Worm (Caenorhabditis elegans): ENCODE results near the gene flp-23.

Gene flp-23

DNA sequence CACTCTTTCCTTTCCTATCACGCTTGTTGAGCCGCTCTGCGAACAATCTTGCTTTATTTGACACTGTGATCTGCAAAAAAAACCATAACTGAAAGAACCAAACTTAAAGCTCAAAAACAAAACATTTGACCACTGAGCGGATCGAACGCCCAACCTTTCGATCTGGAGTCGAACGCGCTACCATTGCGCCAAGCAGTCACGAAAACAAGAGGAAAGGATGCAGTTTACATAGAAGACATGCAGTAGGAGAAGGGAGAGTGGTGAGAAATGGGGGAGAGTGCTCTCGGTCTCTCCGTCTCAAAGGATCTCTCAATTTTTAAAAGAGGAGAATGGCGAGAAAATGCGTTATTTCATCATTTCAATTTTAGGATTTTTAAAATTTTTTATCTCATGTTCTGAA, 27.8 kb downstream of the flp-23 start (continued):
- TF ChIP-seq sox-2 (GFP tag; IDR thresholded peaks at IDR 0.05) (peak; percentile 86), madf-2 (tag; optimal IDR thresholded peaks at IDR 0.05) (peak; percentile 94), pqm-1 (tag; optimal IDR thresholded peaks at IDR 0.05) (peak; percentile 50), sdc-2 (tag; optimal IDR thresholded peaks at IDR 0.05) (peak; percentile 86), syd-9 (tag; optimal IDR thresholded peaks at IDR 0.05) (peak; percentile 94), elt-2 (tag; optimal IDR thresholded peaks at IDR 0.05) (peak; percentile 96), unc-86 (tag; optimal IDR thresholded peaks at IDR 0.05) (peak; percentile 93), ceh-34 (tag; optimal IDR thresholded peaks at IDR 0.05) (peak; percentile 97), ttx-3 (tag; optimal IDR thresholded peaks at IDR 0.05) (peak; percentile 88), pag-3 (tag; optimal IDR thresholded peaks at IDR 0.05; ENCODE audit: borderline replicate concordance) (peak; percentile 77), pax-1 (tag; optimal IDR thresholded peaks at IDR 0.05) (no peak), ztf-16 (tag; optimal IDR thresholded peaks at IDR 0.05) (peak; percentile 93), ets-4 (tag; optimal IDR thresholded peaks at IDR 0.05) (peak; percentile 26), hlh-13 (GFP tag; optimal IDR thresholded peaks at IDR 0.05) (peak; percentile 95), hlh-6 (tag; optimal IDR thresholded peaks at IDR 0.05) (peak; percentile 97), K02D7.2 (tag; optimal IDR thresholded peaks at IDR 0.05) (peak; percentile 93), T23F11.4 (GFP tag; optimal IDR thresholded peaks at IDR 0.05) (peak; percentile 94), unc-3 (GFP tag; conservative IDR thresholded peaks at IDR 0.05) (peak; percentile 94), unc-3 (tag; optimal IDR thresholded peaks at IDR 0.05) (peak; percentile 89), nfya-1 (tag; optimal IDR thresholded peaks at IDR 0.05) (peak; percentile 81), dmd-4 (tag; optimal IDR thresholded peaks at IDR 0.05; ENCODE audit: borderline replicate concordance) (peak; percentile 91), rnt-1 (tag; optimal IDR thresholded peaks at IDR 0.05) (peak; percentile 84), fkh-10 (GFP tag; optimal IDR thresholded peaks at IDR 0.05) (peak; percentile 42), C38D4.7 (GFP tag; optimal IDR thresholded peaks at IDR 0.05) (peak; percentile 91), pat-9 (tag; optimal IDR thresholded peaks at IDR 0.05) (peak; percentile 93), pros-1 (tag; optimal IDR thresholded peaks at IDR 0.05) (peak; percentile 37), ceh-30 (tag; optimal IDR thresholded peaks at IDR 0.05) (peak; percentile 16), gmeb-2 (tag; optimal IDR thresholded peaks at IDR 0.05) (peak; percentile 95), ref-2 (tag; optimal IDR thresholded peaks at IDR 0.05) (peak; percentile 93), ceh-48 (tag; optimal IDR thresholded peaks at IDR 0.05) (peak; percentile 84), ceh-14 (tag; optimal IDR thresholded peaks at IDR 0.05) (peak; percentile 92), nhr-11 (tag; optimal IDR thresholded peaks at IDR 0.05) (no peak), ceh-22 (tag; optimal IDR thresholded peaks at IDR 0.05) (no peak), elt-4 (tag; optimal IDR thresholded peaks at IDR 0.05) (peak; percentile 63), fax-1 (tag; optimal IDR thresholded peaks at IDR 0.05) (peak; percentile 89), unc-55 (GFP tag; optimal IDR thresholded peaks at IDR 0.05) (peak; percentile 15), zip-5 (tag; optimal IDR thresholded peaks at IDR 0.05) (peak; percentile 88), Y22D7AL.16 (tag; optimal IDR thresholded peaks at IDR 0.05) (peak; percentile 90), hlh-8 (tag; optimal IDR thresholded peaks at IDR 0.05) (peak; percentile 77), ceh-6 (GFP tag; optimal IDR thresholded peaks at IDR 0.05) (peak; percentile 95), lim-6 (tag; optimal IDR thresholded peaks at IDR 0.05) (peak; percentile 85), K09A11.1 (tag; optimal IDR thresholded peaks at IDR 0.05; ENCODE audit: insufficient read depth) (peak; percentile 91), ceh-2 (tag; optimal IDR thresholded peaks at IDR 0.05) (peak; percentile 84), C08G9.2 (tag; optimal IDR thresholded peaks at IDR 0.05) (peak; percentile 90), fkh-6 (tag; optimal IDR thresholded peaks at IDR 0.05) (peak; percentile 94), tbx-2 (tag; optimal IDR thresholded peaks at IDR 0.05) (peak; percentile 92), unc-42 (tag; optimal IDR thresholded peaks at IDR 0.05) (peak; percentile 69), tbx-7 (tag; optimal IDR thresholded peaks at IDR 0.05) (peak; percentile 62), lin-11 (tag; optimal IDR thresholded peaks at IDR 0.05) (peak; percentile 92), odd-2 (tag; optimal IDR thresholded peaks at IDR 0.05) (peak; percentile 86), mec-3 (tag; optimal IDR thresholded peaks at IDR 0.05; ENCODE audit: borderline replicate concordance) (peak; percentile 90), hlh-30 (tag; optimal IDR thresholded peaks at IDR 0.05; ENCODE audit: insufficient read depth) (peak; percentile 80), ahr-1 (tag; optimal IDR thresholded peaks at IDR 0.05) (peak; percentile 84)

All from whole organism, late embryonic.